Worm (Caenorhabditis elegans) whole organism, L4 larva: ENCODE measurements around the gene clec-134.

Experiments
- F10B5.3 ChIP-seq: sonication (generic microtip); optimal IDR thresholded peaks from 2 replicates; lab custom pipeline; 2016; ENCODE audit warnings: mild to moderate bottlenecking, missing genetic modification characterization, missing compliant biosample characterization
- aha-1 ChIP-seq: fragments of 150-350 bp; peaks from one replicate; lab custom pipeline; 2014; ENCODE audit warnings: missing biosample characterization, missing genetic modification characterization
- pha-4 ChIP-seq, 2 experiments: fragments of 150-350 bp in 1 of 2; fragments of 200-800 bp in 1 of 2; sonication (Bioruptor generic) in 1 of 2; IDR thresholded peaks in 1 of 2; optimal IDR thresholded peaks in 1 of 2; 2 replicates each; pipeline versions ENCODE4 v1.3.6 to Lab custom; 2014 to 2022; ENCODE audit warnings: missing genetic modification characterization in 2 of 2, missing genetic modification reagents in 2 of 2, missing biosample characterization in 1 of 2, missing compliant biosample characterization in 1 of 2
- pqm-1 ChIP-seq: sonication (generic microtip); optimal IDR thresholded peaks from 2 replicates; lab custom pipeline; 2017; ENCODE audit warnings: missing biosample characterization, missing genetic modification characterization

DNA sequence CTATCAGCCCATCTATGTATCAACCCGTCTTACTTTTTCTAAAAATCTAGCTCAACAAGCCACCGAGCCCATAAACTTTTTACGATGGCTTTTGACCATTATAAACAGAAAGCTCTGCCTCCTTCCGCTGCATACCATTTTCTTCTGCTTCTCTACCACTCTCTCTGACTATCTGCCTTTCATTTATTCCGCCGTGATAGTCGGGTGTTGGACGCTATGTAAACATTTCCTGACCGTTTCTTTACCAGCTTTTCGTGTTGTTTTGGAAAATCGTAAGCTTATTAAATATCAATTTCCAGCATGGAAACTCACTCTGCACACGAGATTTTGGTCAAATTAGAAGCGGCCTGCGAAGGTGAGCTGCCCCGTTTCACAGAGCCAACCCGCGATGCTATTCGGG, 37.6 kb downstream of the clec-134 start, which contains the start of gene F40E12.1:
- TF ChIP-seq pqm-1 (tag; lab: Kevin White, UChicago) (no peak), F10B5.3 (tag; lab: Kevin White, UChicago) (no peak), aha-1 (tag; lab: Kevin White, UChicago) (no peak), pha-4 (GFP tag; IDR thresholded peaks at IDR 0.05; lab: Robert Waterston, UW) (no peak), pha-4 (tag; optimal IDR thresholded peaks at IDR 0.05; lab: Kevin White, UChicago) (no peak)
